Fruit fly (Drosophila melanogaster): ENCODE measurements around the gene CG15531.

CG15531 gene

dm6 chr3R:30200091-30200698, 4.2 kb upstream of the CG15531 start (continued):
- TF ChIP-seq scrt (GFP tag; optimal IDR thresholded peaks at IDR 0.05) (no peak), CG2199 (GFP tag; IDR thresholded peaks at IDR 0.05) (no peak), CG10565 (GFP tag; optimal IDR thresholded peaks at IDR 0.05) (no peak), ind (GFP tag; optimal IDR thresholded peaks at IDR 0.05) (peak; percentile 11), phol (tag; optimal IDR thresholded peaks at IDR 0.05) (peak; percentile 11), Hey (tag; optimal IDR thresholded peaks at IDR 0.05) (peak; percentile 8), az2 (GFP tag; optimal IDR thresholded peaks at IDR 0.05) (no peak), gcm2 (GFP tag; optimal IDR thresholded peaks at IDR 0.05) (no peak), Trl (optimal IDR thresholded peaks at IDR 0.05) (no peak), Trl (GFP tag; optimal IDR thresholded peaks at IDR 0.05) (peak; percentile 5), CG14710 (tag; optimal IDR thresholded peaks at IDR 0.05) (no peak), HLH54F (GFP tag; optimal IDR thresholded peaks at IDR 0.05) (peak; percentile 44), ato (GFP tag; IDR thresholded peaks at IDR 0.05; ENCODE audit: partially characterized antibody) (no peak), al (GFP tag; IDR thresholded peaks at IDR 0.05) (peak; percentile 55; the same call in 1 of the 2 replicates), BtbVII (GFP tag; optimal IDR thresholded peaks at IDR 0.05) (no peak), Lpt (GFP tag; optimal IDR thresholded peaks at IDR 0.05) (no peak), Six4 (GFP tag; optimal IDR thresholded peaks at IDR 0.05) (no peak), jing (GFP tag; optimal IDR thresholded peaks at IDR 0.05) (no peak), CG13123 (GFP tag; optimal IDR thresholded peaks at IDR 0.05) (no peak), grn (GFP tag; optimal IDR thresholded peaks at IDR 0.05) (peak; percentile 7), Hr51 (GFP tag; optimal IDR thresholded peaks at IDR 0.05) (peak in 1 of 2 experiments; percentile 42), cato (GFP tag; optimal IDR thresholded peaks at IDR 0.05; ENCODE audit: borderline replicate concordance) (no peak), CG11696 (GFP tag; IDR thresholded peaks at IDR 0.05) (no peak), ranshi (GFP tag; IDR thresholded peaks at IDR 0.05) (0 out of 2 replicates have a peak, but pooled peaks have one; percentile 20), HHEX (GFP tag; optimal IDR thresholded peaks at IDR 0.05) (no peak), eyg (GFP tag; optimal IDR thresholded peaks at IDR 0.05) (no peak), stwl (tag; optimal IDR thresholded peaks at IDR 0.05) (no peak), CG13296 (GFP tag; optimal IDR thresholded peaks at IDR 0.05) (peak; percentile 52), CG14667 (GFP tag; IDR thresholded peaks at IDR 0.05) (no peak), shn (GFP tag; optimal IDR thresholded peaks at IDR 0.05) (no peak), Hmr (GFP tag; optimal IDR thresholded peaks at IDR 0.05) (peak; percentile 54), sob (GFP tag; IDR thresholded peaks at IDR 0.05) (peak; percentile 52), CG12769 (tag; optimal IDR thresholded peaks at IDR 0.05) (peak; percentile 96), chinmo (GFP tag; IDR thresholded peaks at IDR 0.05; ENCODE audit: partially characterized antibody) (peak; percentile 71; the same call in 2 of the 4 replicates), ERR (GFP tag; optimal IDR thresholded peaks at IDR 0.05) (no peak), CG9817 (tag; optimal IDR thresholded peaks at IDR 0.05) (no peak), bsh (GFP tag; optimal IDR thresholded peaks at IDR 0.05) (no peak), kah (GFP tag; optimal IDR thresholded peaks at IDR 0.05) (no peak), Rfx (GFP tag; IDR thresholded peaks at IDR 0.05) (peak; percentile 26; the same call in 1 of the 2 replicates), Hsf (GFP tag; optimal IDR thresholded peaks at IDR 0.05) (no peak), CG8388 (GFP tag; optimal IDR thresholded peaks at IDR 0.05) (peak; percentile 6), CG6765 (GFP tag; optimal IDR thresholded peaks at IDR 0.05) (no peak), unpg (GFP tag; optimal IDR thresholded peaks at IDR 0.05) (no peak), slp2 (GFP tag; optimal IDR thresholded peaks at IDR 0.05) (no peak), Ets65A (GFP tag) (no peak), Oli (tag; optimal IDR thresholded peaks at IDR 0.05) (peak; percentile 8), exex (tag; optimal IDR thresholded peaks at IDR 0.05) (peak; percentile 14), sens (GFP tag) (peak; percentile 61), bab2 (GFP tag; optimal IDR thresholded peaks at IDR 0.05) (no peak), CG2712 (tag; optimal IDR thresholded peaks at IDR 0.05) (no peak), Nf-YA (GFP tag; IDR thresholded peaks at IDR 0.05) (no peak)

Measured in whole organism, embryonic.